Worm (Caenorhabditis elegans) whole organism, L4 larva: ENCODE results near the gene R07B7.2.
A peak's percentile ranks its signal among the peaks of the same experiment; 100 is the strongest.

Experiments used
- F26F4.8 ChIP-seq: fragments of 200-800 bp; sonication (Bioruptor generic); conservative IDR thresholded peaks from 2 replicates; pipeline ENCODE4 v1.3.6; 2022; ENCODE audit warnings: missing genetic modification characterization, missing compliant biosample characterization
- F37D6.2 ChIP-seq: sonication (generic microtip); optimal IDR thresholded peaks from 2 replicates; lab custom pipeline; 2016; ENCODE audit warnings: mild to moderate bottlenecking, missing genetic modification characterization, missing compliant biosample characterization
- F49E8.2 ChIP-seq: sonication (generic microtip); optimal IDR thresholded peaks from 2 replicates; lab custom pipeline; 2016; ENCODE audit warnings: missing compliant biosample characterization, mild to moderate bottlenecking, missing genetic modification characterization, borderline replicate concordance
- R02D3.7 ChIP-seq: fragments of 150-350 bp; sonication (generic microtip); optimal IDR thresholded peaks from 3 replicates; lab custom pipeline; 2014; ENCODE audit warnings: missing biosample characterization, missing genetic modification characterization
- Y105C5A.15 ChIP-seq: fragments of 200-800 bp; sonication (Bioruptor generic); IDR thresholded peaks from 2 replicates; pipeline ENCODE4 v1.3.6; 2022; ENCODE audit warnings: missing genetic modification characterization, missing compliant biosample characterization
- Y5F2A.4 ChIP-seq: fragments of 200-800 bp; sonication (Bioruptor generic); optimal IDR thresholded peaks from 2 replicates; lab custom pipeline; 2018; ENCODE audit warnings: mild to moderate bottlenecking, missing genetic modification characterization, missing compliant biosample characterization
- arid-1 ChIP-seq: fragments of 200-800 bp; sonication (Bioruptor generic); conservative IDR thresholded peaks from 2 replicates; pipeline ENCODE4 v1.3.6; 2022; ENCODE audit warnings: missing genetic modification reagents, missing genetic modification characterization, missing compliant biosample characterization
- ceh-20 ChIP-seq: fragments of 200-800 bp; sonication (Bioruptor generic); IDR thresholded peaks from 2 replicates; pipeline ENCODE4 v1.3.6; 2022; ENCODE audit warnings: missing genetic modification reagents, missing genetic modification characterization, missing compliant biosample characterization
- ceh-32 ChIP-seq: sonication (generic microtip); optimal IDR thresholded peaks from 2 replicates; lab custom pipeline; 2016; ENCODE audit warnings: mild to moderate bottlenecking, missing genetic modification characterization, missing compliant biosample characterization; ENCODE audit not compliant: poor library complexity
- ceh-62 ChIP-seq: sonication (generic microtip); optimal IDR thresholded peaks from 2 replicates; lab custom pipeline; 2017; ENCODE audit warnings: missing biosample characterization, missing genetic modification characterization
- ces-1 ChIP-seq: fragments of 150-350 bp; sonication (generic microtip); optimal IDR thresholded peaks from 4 replicates; lab custom pipeline; 2014; ENCODE audit warnings: missing biosample characterization, missing genetic modification reagents, missing genetic modification characterization
- cey-2 ChIP-seq: sonication (generic microtip); optimal IDR thresholded peaks from 3 replicates; lab custom pipeline; 2017; ENCODE audit warnings: missing genetic modification characterization, mild to moderate bottlenecking, missing compliant biosample characterization, antibody characterized with exemption, borderline replicate concordance; ENCODE audit not compliant: insufficient read depth
- ctbp-1 ChIP-seq: fragments of 200-800 bp; sonication (Bioruptor generic); IDR thresholded peaks from 2 replicates; pipeline ENCODE4 v1.3.6; 2022; ENCODE audit warnings: missing genetic modification reagents, missing genetic modification characterization, missing compliant biosample characterization
- daf-16 ChIP-seq, 3 experiments: sonication (generic microtip); optimal IDR thresholded peaks; 2 replicates each; lab custom pipeline; 2016 to 2017; ENCODE audit warnings: missing genetic modification characterization in 3 of 3, missing genetic modification reagents in 3 of 3, mild to moderate bottlenecking in 2 of 3, missing compliant biosample characterization in 2 of 3, missing biosample characterization in 1 of 3, moderate library complexity in 1 of 3
- dmd-8 ChIP-seq: fragments of 200-800 bp; sonication (Bioruptor generic); IDR thresholded peaks from 2 replicates; pipeline ENCODE4 v1.3.6; 2022; ENCODE audit warnings: missing genetic modification characterization, missing compliant biosample characterization
- dve-1 ChIP-seq: sonication (generic microtip); optimal IDR thresholded peaks from 2 replicates; lab custom pipeline; 2017; ENCODE audit warnings: antibody characterized with exemption, mild to moderate bottlenecking, missing genetic modification characterization, missing compliant biosample characterization; ENCODE audit not compliant: insufficient read depth
- fkh-10 ChIP-seq: fragments of 150-350 bp; optimal IDR thresholded peaks from 2 replicates; lab custom pipeline; 2014; ENCODE audit warnings: missing biosample characterization, missing genetic modification reagents, missing genetic modification characterization
- hif-1 ChIP-seq, 2 experiments: sonication (generic microtip); optimal IDR thresholded peaks; 2 replicates each; lab custom pipeline; 2016 to 2017; ENCODE audit warnings: missing compliant biosample characterization in 2 of 2, missing genetic modification characterization in 2 of 2, missing genetic modification reagents in 2 of 2, missing genotype in 2 of 2, mild to moderate bottlenecking in 1 of 2
- hlh-11 ChIP-seq: fragments of 200-800 bp; sonication (Bioruptor generic); optimal IDR thresholded peaks from 2 replicates; lab custom pipeline; 2018; ENCODE audit warnings: mild to moderate bottlenecking, missing genetic modification characterization, missing compliant biosample characterization
- lin-38 ChIP-seq: fragments of 200-800 bp; sonication (Bioruptor generic); IDR thresholded peaks from 2 replicates; pipeline ENCODE4 v1.3.6; 2022; ENCODE audit warnings: missing genetic modification reagents, missing genetic modification characterization, missing compliant biosample characterization
- lsy-2 ChIP-seq, 2 experiments: fragments of 150-350 bp in 1 of 2; sonication (generic microtip) in 1 of 2; optimal IDR thresholded peaks; 2 replicates each; lab custom pipeline; 2014 to 2017; ENCODE audit warnings: missing biosample characterization in 2 of 2, missing genetic modification characterization in 2 of 2
- mep-1 ChIP-seq: fragments of 150-350 bp; sonication (generic microtip); optimal IDR thresholded peaks from 3 replicates; lab custom pipeline; 2014; ENCODE audit warnings: missing biosample characterization, missing genetic modification characterization
- nhr-10 ChIP-seq: fragments of 150-350 bp; optimal IDR thresholded peaks from 2 replicates; lab custom pipeline; 2014; ENCODE audit warnings: missing biosample characterization, missing genetic modification characterization
- nhr-11 ChIP-seq: fragments of 150-350 bp; optimal IDR thresholded peaks from 2 replicates; lab custom pipeline; 2014; ENCODE audit warnings: missing biosample characterization, missing genetic modification characterization
- nhr-111 ChIP-seq: fragments of 200-800 bp; sonication (Bioruptor generic); optimal IDR thresholded peaks from 2 replicates; lab custom pipeline; 2018; ENCODE audit warnings: mild to moderate bottlenecking, missing genetic modification characterization, missing compliant biosample characterization
- nhr-25 ChIP-seq: sonication (generic microtip); optimal IDR thresholded peaks from 2 replicates; lab custom pipeline; 2017; ENCODE audit warnings: missing genetic modification characterization, mild to moderate bottlenecking, missing compliant biosample characterization, antibody characterized with exemption, moderate library complexity, borderline replicate concordance; ENCODE audit not compliant: insufficient read depth
- nhr-28 ChIP-seq: fragments of 150-350 bp; optimal IDR thresholded peaks from 2 replicates; lab custom pipeline; 2014; ENCODE audit warnings: missing biosample characterization, missing genetic modification characterization
- nhr-48 ChIP-seq: sonication (generic microtip); optimal IDR thresholded peaks from 2 replicates; lab custom pipeline; 2016; ENCODE audit warnings: mild to moderate bottlenecking, missing genetic modification characterization, missing compliant biosample characterization
- nhr-6 ChIP-seq: fragments of 150-350 bp; optimal IDR thresholded peaks from 2 replicates; lab custom pipeline; 2014; ENCODE audit warnings: missing biosample characterization, missing genetic modification characterization
- nhr-77 ChIP-seq: fragments of 150-350 bp; optimal IDR thresholded peaks from 2 replicates; lab custom pipeline; 2014; ENCODE audit warnings: missing biosample characterization, missing genetic modification characterization
- pha-4 ChIP-seq, 2 experiments: fragments of 150-350 bp in 1 of 2; fragments of 200-800 bp in 1 of 2; sonication (Bioruptor generic) in 1 of 2; IDR thresholded peaks in 1 of 2; optimal IDR thresholded peaks in 1 of 2; 2 replicates each; pipeline versions ENCODE4 v1.3.6 to Lab custom; 2014 to 2022; ENCODE audit warnings: missing genetic modification characterization in 2 of 2, missing genetic modification reagents in 2 of 2, missing biosample characterization in 1 of 2, missing compliant biosample characterization in 1 of 2
- rbr-2 ChIP-seq: sonication (generic microtip); optimal IDR thresholded peaks from 2 replicates; lab custom pipeline; 2016; ENCODE audit warnings: missing genotype, missing genetic modification characterization, missing compliant biosample characterization
- saeg-2 ChIP-seq: fragments of 200-800 bp; sonication (Bioruptor generic); IDR thresholded peaks from 2 replicates; pipeline ENCODE4 v1.3.6; 2022; ENCODE audit warnings: missing genetic modification reagents, missing genetic modification characterization, missing compliant biosample characterization
- sdz-12 ChIP-seq: fragments of 200-800 bp; sonication (Bioruptor generic); optimal IDR thresholded peaks from 2 replicates; lab custom pipeline; 2018; ENCODE audit warnings: mild to moderate bottlenecking, missing genetic modification characterization, missing compliant biosample characterization
- snpc-4 ChIP-seq: fragments of 150-350 bp; optimal IDR thresholded peaks from 2 replicates; lab custom pipeline; 2014; ENCODE audit warnings: missing biosample characterization, missing genetic modification characterization
- tag-97 ChIP-seq: fragments of 200-800 bp; sonication (Bioruptor generic); IDR thresholded peaks from 2 replicates; pipeline ENCODE4 v1.3.6; 2022; ENCODE audit warnings: missing genetic modification characterization, missing compliant biosample characterization
- unc-62 ChIP-seq, 3 experiments: fragments of 150-350 bp in 1 of 3; sonication (generic microtip); optimal IDR thresholded peaks in 2 of 3; peaks in 1 of 3; 1 replicate in 1 of 3; 2 replicates in 2 of 3; lab custom pipeline; 2014 to 2017; ENCODE audit warnings: missing biosample characterization in 3 of 3, missing genetic modification characterization in 3 of 3, missing genetic modification reagents in 3 of 3, missing genotype in 1 of 3
- vab-7 ChIP-seq: fragments of 200-800 bp; sonication (Bioruptor generic); IDR thresholded peaks from 2 replicates; pipeline ENCODE4 v1.3.6; 2022; ENCODE audit warnings: missing genetic modification reagents, missing genetic modification characterization, missing compliant biosample characterization
- zag-1 ChIP-seq: fragments of 150-350 bp; optimal IDR thresholded peaks from 2 replicates; lab custom pipeline; 2014; ENCODE audit warnings: missing biosample characterization, missing genetic modification characterization
- zfp-2 ChIP-seq: sonication (generic microtip); optimal IDR thresholded peaks from 2 replicates; lab custom pipeline; 2016; ENCODE audit warnings: mild to moderate bottlenecking, missing genetic modification characterization, missing compliant biosample characterization

R07B7.2 gene

ce11 chrV:12026878-12027477 is 32.6 kb downstream of the R07B7.2 start (continued):
- TF ChIP-seq zag-1 (tag; lab: Kevin White, UChicago) (no peak), fkh-10 (GFP tag; lab: Kevin White, UChicago) (peak; percentile 93), zfp-2 (tag; lab: Kevin White, UChicago) (no peak), rbr-2 (tag; lab: Kevin White, UChicago) (peak; percentile 76), saeg-2 (GFP tag; lab: Robert Waterston, UW) (no peak), ceh-32 (tag; lab: Kevin White, UChicago) (no peak), sdz-12 (GFP tag; lab: Kevin White, UChicago) (no peak), hlh-11 (peak; percentile 25), ctbp-1 (GFP tag; lab: Robert Waterston, UW) (peak; percentile 81), nhr-111 (GFP tag; lab: Kevin White, UChicago) (no peak), Y5F2A.4 (GFP tag; lab: Kevin White, UChicago) (no peak), nhr-77 (tag; lab: Kevin White, UChicago) (no peak), arid-1 (no peak), nhr-6 (tag; lab: Kevin White, UChicago) (peak; percentile 39), vab-7 (GFP tag; lab: Robert Waterston, UW) (peak; percentile 24; the same call in 1 of the 2 replicates), Y105C5A.15 (no peak), pha-4 (GFP tag; IDR thresholded peaks at IDR 0.05; lab: Robert Waterston, UW) (no peak), pha-4 (tag; optimal IDR thresholded peaks at IDR 0.05; lab: Kevin White, UChicago) (no peak), nhr-48 (tag; lab: Kevin White, UChicago) (no peak), mep-1 (peak; percentile 31), lsy-2 (tag; optimal IDR thresholded peaks at IDR 0.05; lab: Kevin White, UChicago) (peak; percentile 28 to 49), nhr-28 (tag; lab: Kevin White, UChicago) (no peak), lin-38 (GFP tag; lab: Robert Waterston, UW) (no peak), R02D3.7 (tag; lab: Kevin White, UChicago) (no peak), nhr-25 (tag; lab: Kevin White, UChicago) (no peak), hif-1 (tag; optimal IDR thresholded peaks at IDR 0.05; lab: Kevin White, UChicago) (peak in 1 of 2 experiments; percentile 5), nhr-11 (tag; lab: Kevin White, UChicago) (peak; percentile 83), daf-16 (GFP tag; optimal IDR thresholded peaks at IDR 0.05; lab: Kevin White, UChicago) (peak in 1 of 2 experiments; percentile 33), daf-16 (tag; optimal IDR thresholded peaks at IDR 0.05; lab: Kevin White, UChicago) (no peak), ceh-62 (tag; lab: Kevin White, UChicago) (no peak), tag-97 (GFP tag; lab: Robert Waterston, UW) (no peak), cey-2 (tag; lab: Kevin White, UChicago) (no peak), nhr-10 (tag; lab: Kevin White, UChicago) (no peak), dmd-8 (GFP tag; lab: Robert Waterston, UW) (no peak), F49E8.2 (tag; lab: Kevin White, UChicago) (no peak), ces-1 (GFP tag; lab: Kevin White, UChicago) (no peak), F26F4.8 (GFP tag; lab: Robert Waterston, UW) (no peak), snpc-4 (tag; lab: Kevin White, UChicago) (no peak), unc-62 (GFP tag; optimal IDR thresholded peaks at IDR 0.05 in 1 of 2; lab: Kevin White, UChicago) (peak in 1 of 2 experiments; percentile 89), unc-62 (tag; optimal IDR thresholded peaks at IDR 0.05; lab: Kevin White, UChicago) (no peak), F37D6.2 (tag; lab: Kevin White, UChicago) (peak; percentile 59), ceh-20 (no peak), dve-1 (tag; lab: Kevin White, UChicago) (peak; percentile 3)
